Worm (Caenorhabditis elegans): ENCODE results near the gene M163.9.

M163.9 gene

ce11 chrX:14478743-14479428 lies 9.5 kb downstream of the M163.9 start, which contains the start of gene M163.11 (continued):
- TF ChIP-seq ceh-40 (GFP tag; IDR thresholded peaks at IDR 0.05) (peak; percentile 86), him-1 (tag; optimal IDR thresholded peaks at IDR 0.05) (peak; percentile 14), F22D6.2 (tag; optimal IDR thresholded peaks at IDR 0.05) (no peak), dox-1 (GFP tag; IDR thresholded peaks at IDR 0.05) (peak; percentile 75), lsy-27 (tag; optimal IDR thresholded peaks at IDR 0.05; ENCODE audit: borderline replicate concordance, insufficient read depth) (peak; percentile 56), mcd-1 (GFP tag; IDR thresholded peaks at IDR 0.05) (no peak), cebp-2 (GFP tag; IDR thresholded peaks at IDR 0.05) (0 out of 2 replicates have a peak, but pooled peaks have one; percentile 77), ets-4 (GFP tag; optimal IDR thresholded peaks at IDR 0.05) (no peak), repo-1 (tag; optimal IDR thresholded peaks at IDR 0.05) (peak; percentile 38), lin-54 (GFP tag; optimal IDR thresholded peaks at IDR 0.05) (peak; percentile 46), nfya-2 (GFP tag; IDR thresholded peaks at IDR 0.05) (no peak), lir-1 (GFP tag; conservative IDR thresholded peaks at IDR 0.05) (0 out of 2 replicates have a peak, but pooled peaks have one; percentile 21), ceh-27 (GFP tag; optimal IDR thresholded peaks at IDR 0.05) (no peak), Y67H2A.10 (GFP tag; conservative IDR thresholded peaks at IDR 0.05) (no peak), F33H1.4 (GFP tag; IDR thresholded peaks at IDR 0.05) (no peak), aptf-2 (GFP tag; conservative IDR thresholded peaks at IDR 0.05) (no peak), ztf-26 (tag; optimal IDR thresholded peaks at IDR 0.05) (peak; percentile 15), rcor-1 (GFP tag; IDR thresholded peaks at IDR 0.05) (peak; percentile 66), egrh-3 (GFP tag; IDR thresholded peaks at IDR 0.05) (no peak), lin-35 (GFP tag; optimal IDR thresholded peaks at IDR 0.05) (peak in 1 of 3 experiments; percentile 62), ZK185.1 (tag; optimal IDR thresholded peaks at IDR 0.05; ENCODE audit: poor library complexity, severe bottlenecking) (peak; percentile 87), ceh-100 (GFP tag; IDR thresholded peaks at IDR 0.05) (no peak), hrde-1 (tag; optimal IDR thresholded peaks at IDR 0.05; ENCODE audit: borderline replicate concordance) (no peak), lin-26 (GFP tag; IDR thresholded peaks at IDR 0.05) (peak; percentile 96), D2030.7 (GFP tag; IDR thresholded peaks at IDR 0.05) (peak; percentile 69), attf-3 (GFP tag; conservative IDR thresholded peaks at IDR 0.05) (0 out of 2 replicates have a peak, but pooled peaks have one; percentile 17), snpc-4 (GFP tag; optimal IDR thresholded peaks at IDR 0.05) (peak; percentile 57), snpc-4 (tag; optimal IDR thresholded peaks at IDR 0.05) (peak; percentile 8 to 78 (median 44)), snpc-3.4 (tag; optimal IDR thresholded peaks at IDR 0.05) (peak; percentile 86), unc-62 (GFP tag; optimal IDR thresholded peaks at IDR 0.05) (no peak), cebp-1 (GFP tag; IDR thresholded peaks at IDR 0.05) (0 out of 2 replicates have a peak, but pooled peaks have one; percentile 22), cebp-1 (tag; optimal IDR thresholded peaks at IDR 0.05) (peak; percentile 17), pbrm-1 (GFP tag; IDR thresholded peaks at IDR 0.05) (peak; percentile 76), F37B4.10 (GFP tag; IDR thresholded peaks at IDR 0.05) (no peak), ceh-79 (tag; optimal IDR thresholded peaks at IDR 0.05) (no peak), mel-28 (tag; optimal IDR thresholded peaks at IDR 0.05; ENCODE audit: borderline replicate concordance) (no peak), B0035.1 (tag; optimal IDR thresholded peaks at IDR 0.05) (peak; percentile 43), mxl-1 (tag; optimal IDR thresholded peaks at IDR 0.05) (peak; percentile 57), Y53G8AR.9 (GFP tag; conservative IDR thresholded peaks at IDR 0.05) (no peak), attf-6 (GFP tag; IDR thresholded peaks at IDR 0.05) (0 out of 2 replicates have a peak, but pooled peaks have one; percentile 25), lsl-1 (GFP tag; optimal IDR thresholded peaks at IDR 0.05) (no peak), ztf-6 (GFP tag; IDR thresholded peaks at IDR 0.05) (0 out of 2 replicates have a peak, but pooled peaks have one; percentile 13)

Measured in whole organism, young adult.